Worm (Caenorhabditis elegans) whole organism, early embryonic: ENCODE measurements around the gene cec-6.

Experiments
- aly-1 ChIP-seq: sonication (generic microtip); optimal IDR thresholded peaks from 2 replicates; lab custom pipeline; 2016; ENCODE audit warnings: missing genetic modification characterization, missing compliant biosample characterization
- ama-1 ChIP-seq: fragments of 150-350 bp; optimal IDR thresholded peaks from 2 replicates; lab custom pipeline; 2014
- ceh-13 ChIP-seq: fragments of 200-800 bp; sonication (Bioruptor generic); optimal IDR thresholded peaks from 2 replicates; lab custom pipeline; 2018; ENCODE audit warnings: mild to moderate bottlenecking, missing genetic modification characterization, missing compliant biosample characterization
- ceh-36 ChIP-seq: sonication (generic microtip); optimal IDR thresholded peaks from 2 replicates; lab custom pipeline; 2016; ENCODE audit warnings: missing genetic modification characterization, inconsistent platforms, missing compliant biosample characterization
- hmbx-1 ChIP-seq: sonication (generic microtip); optimal IDR thresholded peaks from 2 replicates; lab custom pipeline; 2016; ENCODE audit warnings: mild to moderate bottlenecking, missing genetic modification characterization, missing compliant biosample characterization
- hnd-1 ChIP-seq: sonication (generic microtip); optimal IDR thresholded peaks from 2 replicates; lab custom pipeline; 2016; ENCODE audit warnings: missing genetic modification characterization, missing compliant biosample characterization
- sea-1 ChIP-seq: fragments of 200-800 bp; sonication (Bioruptor generic); conservative IDR thresholded peaks from 2 replicates; pipeline ENCODE4 v1.3.6; 2022; ENCODE audit warnings: missing genetic modification characterization, missing compliant biosample characterization
- tbx-11 ChIP-seq: fragments of 200-800 bp; sonication (Bioruptor generic); IDR thresholded peaks from 2 replicates; pipeline ENCODE4 v1.3.6; 2022; ENCODE audit warnings: missing genetic modification characterization, missing compliant biosample characterization

ce11 chrIV:5548843-5549242 lies 4.2 kb downstream of the cec-6 start:
- TF ChIP-seq hmbx-1 (no peak), aly-1 (tag; lab: Kevin White, UChicago) (no peak), ama-1 (lab: Kevin White, UChicago) (no peak), hnd-1 (tag; lab: Kevin White, UChicago) (no peak), ceh-36 (tag; lab: Kevin White, UChicago) (no peak), tbx-11 (GFP tag; lab: Robert Waterston, UW) (no peak), ceh-13 (no peak), sea-1 (GFP tag; lab: Robert Waterston, UW) (no peak)
